Fruit fly (Drosophila melanogaster) whole organism, embryonic: ENCODE results near the gene Ada1-1.

Experiments
- CG12299 ChIP-seq: fragments of 200-800 bp; sonication (Bioruptor generic); optimal IDR thresholded peaks from 2 replicates; lab custom pipeline; 2018; ENCODE audit warnings: missing biosample characterization, mild to moderate bottlenecking, missing genetic modification characterization
- CG43689 ChIP-seq: fragments of 200-800 bp; sonication (Bioruptor generic); IDR thresholded peaks from 2 replicates; pipeline ENCODE4 v1.3.6; 2022; ENCODE audit warnings: missing biosample characterization, missing genetic modification characterization
- Doc2 ChIP-seq: fragments of 200-800 bp; sonication (Bioruptor generic); IDR thresholded peaks from 2 replicates; pipeline ENCODE4 v1.3.6; 2022; ENCODE audit warnings: missing biosample characterization, missing genetic modification characterization
- HLH54F ChIP-seq: fragments of 200-800 bp; sonication (Bioruptor generic); optimal IDR thresholded peaks from 3 replicates; lab custom pipeline; 2016; ENCODE audit warnings: missing biosample characterization, missing genetic modification characterization
- ap ChIP-seq: fragments of 200-800 bp; sonication (Bioruptor generic); IDR thresholded peaks from 2 replicates; pipeline ENCODE4 v1.3.6; 2022; ENCODE audit warnings: missing biosample characterization, missing genetic modification characterization
- exex ChIP-seq: fragments of 200-800 bp; sonication (Bioruptor generic); optimal IDR thresholded peaks from 4 replicates; lab custom pipeline; 2018; ENCODE audit warnings: missing biosample characterization, mild to moderate bottlenecking, missing genetic modification characterization, moderate library complexity
- repo ChIP-seq: fragments of 200-800 bp; sonication (Bioruptor generic); optimal IDR thresholded peaks from 2 replicates; lab custom pipeline; 2016; ENCODE audit warnings: missing biosample characterization, missing genetic modification characterization
- sens-2 ChIP-seq: fragments of 200-800 bp; sonication (Bioruptor generic); IDR thresholded peaks from 2 replicates; pipeline ENCODE4 v1.3.6; 2022; ENCODE audit warnings: missing biosample characterization, missing genetic modification characterization
- slp2 ChIP-seq: fragments of 200-800 bp; sonication (Bioruptor generic); optimal IDR thresholded peaks from 2 replicates; lab custom pipeline; 2016; ENCODE audit warnings: missing biosample characterization, missing genetic modification characterization
- sqz ChIP-seq: fragments of 200-800 bp; sonication (Bioruptor generic); optimal IDR thresholded peaks from 3 replicates; lab custom pipeline; 2018; ENCODE audit warnings: missing biosample characterization, mild to moderate bottlenecking, missing genetic modification characterization

DNA sequence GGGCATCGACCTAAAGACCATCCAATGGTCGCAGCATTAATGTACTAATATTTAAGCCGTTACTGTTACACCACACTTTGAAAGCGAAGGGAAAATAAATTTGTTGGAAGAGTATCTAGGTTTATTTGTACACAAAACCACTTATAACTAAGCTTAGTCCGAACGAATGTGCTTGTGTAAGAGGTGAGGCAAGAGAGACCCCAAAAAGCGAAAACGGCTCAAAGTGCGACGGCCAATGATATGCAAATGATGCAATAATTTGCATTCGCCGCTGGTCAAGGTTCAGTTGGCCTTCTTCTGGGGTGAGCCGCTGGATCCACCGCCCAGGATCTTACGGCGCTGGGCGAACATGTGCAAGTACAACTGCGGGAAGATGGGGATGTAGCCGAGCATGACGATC lies 4.5 kb downstream of the Ada1-1 start:
- TF ChIP-seq sqz (GFP tag; lab: Kevin White, UChicago) (no peak), ap (GFP tag; lab: Robert Waterston, UW) (no peak), repo (GFP tag; lab: Kevin White, UChicago) (no peak), slp2 (GFP tag; lab: Kevin White, UChicago) (no peak), Doc2 (GFP tag; lab: Robert Waterston, UW) (no peak), exex (tag; lab: Kevin White, UChicago) (no peak), CG43689 (GFP tag; lab: Robert Waterston, UW) (no peak), CG12299 (no peak), sens-2 (no peak), HLH54F (GFP tag; lab: Kevin White, UChicago) (no peak)
